Worm (Caenorhabditis elegans): Measurements from ENCODE around the gene txt-9.

ce11 chrII:5039912-5040311, 45.7 kb upstream of the txt-9 start, which contains the start of gene golg-2:
- TF ChIP-seq unc-62 (GFP tag; optimal IDR thresholded peaks at IDR 0.05) = no peak
- no peak for TF ChIP-seq ztf-11 (tag; optimal IDR thresholded peaks at IDR 0.05)
- TF ChIP-seq sem-2 (GFP tag; optimal IDR thresholded peaks at IDR 0.05) = no peak
- TF ChIP-seq pha-4 (tag; optimal IDR thresholded peaks at IDR 0.05) = no peak
- TF ChIP-seq nhr-76 (tag; optimal IDR thresholded peaks at IDR 0.05) = no peak
- no peak for TF ChIP-seq elt-3 (tag; optimal IDR thresholded peaks at IDR 0.05)
- no peak for TF ChIP-seq nhr-28 (tag; optimal IDR thresholded peaks at IDR 0.05)
- no peak for TF ChIP-seq lsy-2 (tag; optimal IDR thresholded peaks at IDR 0.05)

Measured in whole organism, mixed stage, embryonic.